Fruit fly (Drosophila melanogaster): ENCODE measurements around the gene CG33169.
A peak's percentile ranks its signal among the peaks of the same experiment; 100 is the strongest.

Gene CG33169

dm6 chr3L:22847679-22848118 is 16.0 kb upstream of the CG33169 start (continued):
- no peak for TF ChIP-seq prd (optimal IDR thresholded peaks at IDR 0.05)
- 0 out of 3 replicates have a peak, but pooled peaks have one; percentile 8 for TF ChIP-seq prd (GFP tag; IDR thresholded peaks at IDR 0.05)
- TF ChIP-seq sisA (GFP tag; IDR thresholded peaks at IDR 0.05), result no peak
- TF ChIP-seq CG7556 (GFP tag; optimal IDR thresholded peaks at IDR 0.05), result no peak
- no peak for TF ChIP-seq tin (GFP tag; optimal IDR thresholded peaks at IDR 0.05)
- TF ChIP-seq kni (GFP tag; optimal IDR thresholded peaks at IDR 0.05), result no peak
- no peak for TF ChIP-seq sens-2 (GFP tag; IDR thresholded peaks at IDR 0.05)
- TF ChIP-seq CG14965 (GFP tag; optimal IDR thresholded peaks at IDR 0.05; ENCODE audit: borderline replicate concordance), result no peak
- no peak for TF ChIP-seq stwl (tag; optimal IDR thresholded peaks at IDR 0.05)
- TF ChIP-seq Fer3 (tag; optimal IDR thresholded peaks at IDR 0.05), result no peak
- TF ChIP-seq exex (tag; optimal IDR thresholded peaks at IDR 0.05), result peak; percentile 22
- no peak for TF ChIP-seq toy (GFP tag; IDR thresholded peaks at IDR 0.05)
- peak; percentile 49 for TF ChIP-seq CG12769 (tag; optimal IDR thresholded peaks at IDR 0.05)
- peak; percentile 31 for TF ChIP-seq pros (GFP tag; optimal IDR thresholded peaks at IDR 0.05)
- TF ChIP-seq gce (GFP tag; IDR thresholded peaks at IDR 0.05), result peak; percentile 7; the same call in 1 of the 3 replicates
- no peak for TF ChIP-seq Meics (GFP tag; optimal IDR thresholded peaks at IDR 0.05)
- no peak for TF ChIP-seq CG4707 (GFP tag; optimal IDR thresholded peaks at IDR 0.05)
- no peak for TF ChIP-seq CG3281 (GFP tag; optimal IDR thresholded peaks at IDR 0.05)
- no peak for TF ChIP-seq Eip74EF (GFP tag; optimal IDR thresholded peaks at IDR 0.05)
- TF ChIP-seq mld (GFP tag; IDR thresholded peaks at IDR 0.05; ENCODE audit: partially characterized antibody), result peak; percentile 97
- no peak for TF ChIP-seq dmrt11E (tag; optimal IDR thresholded peaks at IDR 0.05)
- no peak for TF ChIP-seq slp2 (GFP tag; optimal IDR thresholded peaks at IDR 0.05)
- TF ChIP-seq Stat92E (GFP tag; optimal IDR thresholded peaks at IDR 0.05), result no peak
- TF ChIP-seq CG2889 (GFP tag; IDR thresholded peaks at IDR 0.05), result no peak
- TF ChIP-seq pita (GFP tag; optimal IDR thresholded peaks at IDR 0.05), result no peak
- peak; percentile 92 for TF ChIP-seq CG7963 (GFP tag; IDR thresholded peaks at IDR 0.05; ENCODE audit: partially characterized antibody)
- no peak for TF ChIP-seq D19B (GFP tag; optimal IDR thresholded peaks at IDR 0.05)
- no peak for TF ChIP-seq CG11723 (GFP tag; optimal IDR thresholded peaks at IDR 0.05)
- TF ChIP-seq NFAT (GFP tag; IDR thresholded peaks at IDR 0.05), result no peak
- TF ChIP-seq Bteb2 (GFP tag; optimal IDR thresholded peaks at IDR 0.05), result no peak
- TF ChIP-seq kay (GFP tag; optimal IDR thresholded peaks at IDR 0.05), result no peak
- peak; percentile 33; the same call in 1 of the 2 replicates for TF ChIP-seq sob (GFP tag; IDR thresholded peaks at IDR 0.05)
- TF ChIP-seq CG17912 (GFP tag; optimal IDR thresholded peaks at IDR 0.05), result no peak
- TF ChIP-seq Atf-2 (GFP tag; optimal IDR thresholded peaks at IDR 0.05), result no peak
- TF ChIP-seq CG2712 (tag; optimal IDR thresholded peaks at IDR 0.05), result peak; percentile 17
- TF ChIP-seq CG34224 (GFP tag; IDR thresholded peaks at IDR 0.05; ENCODE audit: partially characterized antibody), result peak; percentile 70; the same call in 2 of the 3 replicates
- no peak for TF ChIP-seq CG12659 (GFP tag; optimal IDR thresholded peaks at IDR 0.05)
- TF ChIP-seq sqz (GFP tag; optimal IDR thresholded peaks at IDR 0.05), result no peak
- TF ChIP-seq cad (GFP tag; optimal IDR thresholded peaks at IDR 0.05), result peak; percentile 32
- TF ChIP-seq sd (tag; optimal IDR thresholded peaks at IDR 0.05), result no peak
- TF ChIP-seq tll (GFP tag; optimal IDR thresholded peaks at IDR 0.05), result no peak
- no peak for TF ChIP-seq CG12391 (tag; optimal IDR thresholded peaks at IDR 0.05)
- TF ChIP-seq Atf6 (GFP tag; IDR thresholded peaks at IDR 0.05), result no peak
- no peak for TF ChIP-seq CG17802 (tag; optimal IDR thresholded peaks at IDR 0.05)
- no peak for TF ChIP-seq hkb (optimal IDR thresholded peaks at IDR 0.05)
- TF ChIP-seq hkb (GFP tag; IDR thresholded peaks at IDR 0.05), result peak; percentile 49
- no peak for TF ChIP-seq CG13123 (GFP tag; optimal IDR thresholded peaks at IDR 0.05)
- TF ChIP-seq CG1792 (GFP tag; optimal IDR thresholded peaks at IDR 0.05), result no peak
- peak in 1 of 2 experiments; percentile 1 for TF ChIP-seq bsh (GFP tag; optimal IDR thresholded peaks at IDR 0.05)
- no peak for TF ChIP-seq unpg (GFP tag; optimal IDR thresholded peaks at IDR 0.05)
